Worm (Caenorhabditis elegans): ENCODE data around the gene Y73B6BL.22.

DNA sequence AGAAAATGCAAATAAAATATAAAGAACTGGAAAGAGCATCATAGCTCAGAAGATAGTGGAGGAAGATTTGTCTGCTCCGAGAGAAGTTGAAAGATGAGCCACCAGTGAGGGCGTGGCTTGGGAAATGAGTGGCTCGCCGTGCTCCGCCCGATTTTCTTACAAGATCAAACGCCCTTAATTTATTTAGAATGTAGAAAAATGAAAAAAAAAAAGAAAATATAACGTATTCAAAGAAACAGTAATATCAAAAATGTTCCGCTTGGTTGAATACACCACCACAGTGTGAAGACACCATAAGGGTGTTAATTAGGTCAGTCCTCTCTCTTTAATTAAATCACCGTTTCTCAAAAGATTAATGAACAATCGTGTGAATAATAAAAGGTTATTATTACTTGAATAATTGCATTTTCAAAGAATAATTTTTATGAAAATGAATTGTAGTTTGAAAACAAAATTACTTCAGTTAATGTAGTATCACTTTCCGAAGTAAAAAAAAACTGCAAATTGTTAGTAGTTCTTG lies 14.0 kb downstream of the Y73B6BL.22 start, which contains the start of gene sfrp-1:
- TF ChIP-seq ama-1 (optimal IDR thresholded peaks at IDR 0.05) (no peak), tra-4 (tag; optimal IDR thresholded peaks at IDR 0.05) (no peak), ceh-36 (tag; optimal IDR thresholded peaks at IDR 0.05) (no peak)
